Worm (Caenorhabditis elegans): Measurements from ENCODE around the gene C47A4.1.

ce11 chrIV:13687631-13688030, 28.5 kb downstream of the C47A4.1 start:
- TF ChIP-seq W03F9.2 (tag; optimal IDR thresholded peaks at IDR 0.05), result no peak
- no peak for TF ChIP-seq him-1 (tag; optimal IDR thresholded peaks at IDR 0.05)
